Worm (Caenorhabditis elegans) whole organism, mixed stage, embryonic: ENCODE data around the gene fubl-2.

Experiments used
- M03D4.4 ChIP-seq: sonication (generic microtip); optimal IDR thresholded peaks from 2 replicates; lab custom pipeline; 2017; ENCODE audit warnings: mild to moderate bottlenecking, missing genetic modification characterization, missing compliant biosample characterization
- ces-1 ChIP-seq: fragments of 150-350 bp; optimal IDR thresholded peaks from 2 replicates; lab custom pipeline; 2014; ENCODE audit warnings: missing biosample characterization, missing genetic modification reagents, missing genetic modification characterization
- ham-2 ChIP-seq: fragments of 200-800 bp; sonication (Bioruptor generic); optimal IDR thresholded peaks from 2 replicates; lab custom pipeline; 2018; ENCODE audit warnings: mild to moderate bottlenecking, missing genetic modification characterization, missing compliant biosample characterization
- lin-13 ChIP-seq: fragments of 150-350 bp; optimal IDR thresholded peaks from 2 replicates; lab custom pipeline; 2014; ENCODE audit warnings: missing biosample characterization, missing genetic modification characterization
- lsy-2 ChIP-seq: fragments of 150-350 bp; optimal IDR thresholded peaks from 2 replicates; lab custom pipeline; 2014; ENCODE audit warnings: missing biosample characterization, missing genetic modification characterization
- mab-5 ChIP-seq: fragments of 150-350 bp; optimal IDR thresholded peaks from 2 replicates; lab custom pipeline; 2014; ENCODE audit warnings: missing biosample characterization, missing genetic modification characterization
- nhr-237 ChIP-seq: fragments of 150-350 bp; optimal IDR thresholded peaks from 2 replicates; lab custom pipeline; 2014; ENCODE audit warnings: missing biosample characterization, missing genetic modification characterization
- snpc-4 ChIP-seq: fragments of 150-350 bp; optimal IDR thresholded peaks from 2 replicates; lab custom pipeline; 2014; ENCODE audit warnings: missing biosample characterization, missing genetic modification characterization
- tbx-8 ChIP-seq: fragments of 200-800 bp; sonication (Bioruptor generic); optimal IDR thresholded peaks from 2 replicates; lab custom pipeline; 2018; ENCODE audit warnings: mild to moderate bottlenecking, missing genetic modification characterization, moderate library complexity, missing compliant biosample characterization
- unc-39 ChIP-seq: fragments of 150-350 bp; optimal IDR thresholded peaks from 2 replicates; lab custom pipeline; 2014; ENCODE audit warnings: missing biosample characterization, missing genetic modification characterization
- unc-62 ChIP-seq: fragments of 150-350 bp; optimal IDR thresholded peaks from 2 replicates; lab custom pipeline; 2014; ENCODE audit warnings: missing biosample characterization, missing genetic modification reagents, missing genetic modification characterization

DNA sequence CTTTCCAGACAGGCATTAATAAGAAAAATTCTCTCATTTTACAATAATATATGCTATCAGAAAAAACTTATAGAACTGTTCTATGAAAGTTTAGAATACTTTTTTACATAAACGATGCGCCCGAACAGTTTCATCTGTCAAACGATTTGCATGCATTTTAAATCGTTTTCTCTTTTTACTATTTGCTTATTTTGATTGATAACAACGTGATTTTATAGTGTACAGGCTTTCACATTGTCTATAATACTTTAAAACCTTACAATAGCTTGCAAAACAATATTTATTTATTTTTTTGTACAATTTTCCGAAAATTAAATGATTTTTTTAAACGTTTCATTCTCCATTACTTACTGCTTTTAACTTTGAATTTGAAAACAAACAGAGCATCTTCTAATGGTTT, 41.9 kb downstream of the fubl-2 start, which contains the start of gene R01H2.7:
- TF ChIP-seq unc-62 (GFP tag; lab: Kevin White, UChicago) (no peak), snpc-4 (tag; lab: Kevin White, UChicago) (no peak), lsy-2 (tag; lab: Kevin White, UChicago) (no peak), lin-13 (no peak), mab-5 (tag; lab: Kevin White, UChicago) (no peak), M03D4.4 (tag; lab: Kevin White, UChicago) (no peak), ces-1 (GFP tag; lab: Kevin White, UChicago) (no peak), nhr-237 (tag; lab: Kevin White, UChicago) (no peak), ham-2 (GFP tag; lab: Kevin White, UChicago) (no peak), unc-39 (tag; lab: Kevin White, UChicago) (no peak), tbx-8 (no peak)
